Worm (Caenorhabditis elegans): ENCODE data around the gene egl-26.

- no peak for TF ChIP-seq med-1 (GFP tag; optimal IDR thresholded peaks at IDR 0.05; ENCODE audit: insufficient read depth)
- no peak for TF ChIP-seq cog-1 (tag; optimal IDR thresholded peaks at IDR 0.05)
- TF ChIP-seq ztf-23 (GFP tag; IDR thresholded peaks at IDR 0.05), result no peak
- TF ChIP-seq flt-1 (GFP tag; IDR thresholded peaks at IDR 0.05), result no peak
- no peak for TF ChIP-seq T22C8.4 (GFP tag; IDR thresholded peaks at IDR 0.05)
- no peak for TF ChIP-seq tab-1 (GFP tag; IDR thresholded peaks at IDR 0.05)
These were observed 32.2 kb upstream of the egl-26 start, which contains the start of gene F23F1.6 for ce11 chrII:37213-37612.

Data from whole organism, midembryonic.